Fruit fly (Drosophila melanogaster) whole organism, pupa: ENCODE data around the gene CG32017.
A peak's percentile ranks its signal among the peaks of the same experiment; 100 is the strongest.

Experiments
- CG34367 ChIP-seq: fragments of 200-800 bp; sonication (Bioruptor generic); optimal IDR thresholded peaks from 2 replicates; lab custom pipeline; 2018; ENCODE audit warnings: missing biosample characterization, mild to moderate bottlenecking, missing genetic modification characterization
- CG8301 ChIP-seq: fragments of 200-800 bp; sonication (Bioruptor generic); optimal IDR thresholded peaks from 2 replicates; lab custom pipeline; 2018; ENCODE audit warnings: missing biosample characterization, mild to moderate bottlenecking, missing genetic modification characterization
- EcR ChIP-seq: fragments of 200-800 bp; sonication (Bioruptor generic); optimal IDR thresholded peaks from 3 replicates; lab custom pipeline; 2019; ENCODE audit warnings: missing biosample characterization, missing genetic modification characterization, mild to moderate bottlenecking, moderate library complexity, missing genetic modification reagents
- Pif1B ChIP-seq: fragments of 200-800 bp; sonication (Bioruptor generic); optimal IDR thresholded peaks from 3 replicates; lab custom pipeline; 2016; ENCODE audit warnings: missing biosample characterization, missing genetic modification characterization
- rn ChIP-seq: fragments of 200-800 bp; sonication (Bioruptor generic); IDR thresholded peaks from 2 replicates; pipeline ENCODE4 v1.3.6; 2022; ENCODE audit warnings: missing biosample characterization, missing genetic modification characterization

DNA sequence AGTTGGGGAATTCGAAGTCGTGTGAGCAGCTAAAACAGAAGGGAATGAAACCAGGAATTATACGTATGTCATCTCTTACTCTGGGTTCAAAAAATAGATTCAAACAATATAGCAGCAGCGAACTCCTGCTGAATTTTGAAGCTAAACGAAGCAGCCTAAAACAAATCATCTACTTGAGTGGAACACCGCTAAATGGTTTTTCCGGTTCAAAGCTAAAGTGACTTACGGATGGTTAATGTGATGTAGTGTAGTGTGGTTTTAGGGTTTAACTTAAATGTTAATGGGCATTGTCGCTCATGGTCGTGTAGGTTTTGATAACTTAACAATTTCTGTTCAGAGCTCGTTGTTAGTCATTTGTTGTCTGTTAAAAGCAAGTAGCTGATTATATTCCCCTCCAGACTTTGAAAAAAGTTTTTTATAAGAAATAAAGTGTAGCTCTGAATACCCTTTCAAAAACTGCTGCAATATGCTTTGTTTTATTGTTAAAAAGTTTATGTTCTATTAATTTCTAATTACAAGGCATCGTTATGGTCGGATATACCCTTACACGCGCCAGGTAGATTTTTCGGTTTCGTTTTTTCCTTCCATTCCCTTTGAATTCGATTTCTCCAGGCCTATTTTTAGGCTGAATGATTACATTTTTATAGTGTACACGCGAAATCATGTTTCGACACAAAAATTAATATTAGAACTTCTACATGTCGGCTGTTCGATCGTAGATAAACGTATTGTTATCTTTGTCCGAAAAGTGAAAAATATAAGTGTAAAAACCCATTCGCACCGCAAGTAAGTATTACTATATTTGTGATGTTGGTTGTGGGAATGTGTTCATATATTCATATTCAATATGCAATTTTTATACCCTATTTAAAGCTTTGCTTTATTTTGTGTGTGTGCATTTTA lies 48.8 kb downstream of the CG32017 start:
- peak; percentile 91 for TF ChIP-seq Pif1B (GFP tag; lab: Kevin White, UChicago)
- no peak for TF ChIP-seq EcR (GFP tag; lab: Kevin White, UChicago)
- TF ChIP-seq CG8301 (tag; lab: Kevin White, UChicago): peak; percentile 94
- TF ChIP-seq CG34367 (tag; lab: Kevin White, UChicago): peak; percentile 90
- no peak for TF ChIP-seq rn (GFP tag; lab: Robert Waterston, UW)
